Worm (Caenorhabditis elegans) whole organism, young adult: ENCODE results near the gene F43C1.5.

Experiments
- D2030.7 ChIP-seq: fragments of 200-800 bp; sonication (Bioruptor generic); IDR thresholded peaks from 2 replicates; pipeline ENCODE4 v1.3.6; 2022; ENCODE audit warnings: missing genetic modification reagents, missing genetic modification characterization, missing compliant biosample characterization
- F10E7.11 ChIP-seq: sonication (generic microtip); optimal IDR thresholded peaks from 2 replicates; lab custom pipeline; 2017; ENCODE audit warnings: mild to moderate bottlenecking, missing genetic modification characterization, moderate library complexity, missing compliant biosample characterization
- F33H1.4 ChIP-seq: fragments of 200-800 bp; sonication (Bioruptor generic); IDR thresholded peaks from 2 replicates; pipeline ENCODE4 v1.3.6; 2022; ENCODE audit warnings: missing genetic modification reagents, missing genetic modification characterization, missing compliant biosample characterization
- F39B2.1 ChIP-seq: fragments of 200-800 bp; sonication (Bioruptor generic); IDR thresholded peaks from 2 replicates; pipeline ENCODE4 v1.3.6; 2022; ENCODE audit warnings: missing genetic modification reagents, missing genetic modification characterization, missing compliant biosample characterization
- F49E8.2 ChIP-seq: sonication (generic microtip); optimal IDR thresholded peaks from 3 replicates; lab custom pipeline; 2017; ENCODE audit warnings: missing genetic modification characterization, mild to moderate bottlenecking, missing compliant biosample characterization, antibody characterized with exemption, moderate library complexity; ENCODE audit not compliant: insufficient read depth
- F57C9.4 ChIP-seq: sonication (generic microtip); optimal IDR thresholded peaks from 2 replicates; lab custom pipeline; 2017; ENCODE audit warnings: mild to moderate bottlenecking, missing genetic modification characterization, missing compliant biosample characterization
- K11D2.4 ChIP-seq: fragments of 200-800 bp; sonication (Bioruptor generic); IDR thresholded peaks from 2 replicates; pipeline ENCODE4 v1.3.6; 2022; ENCODE audit warnings: missing genetic modification reagents, missing genetic modification characterization, missing compliant biosample characterization
- K12H6.12 ChIP-seq: fragments of 200-800 bp; sonication (Bioruptor generic); optimal IDR thresholded peaks from 2 replicates; lab custom pipeline; 2018; ENCODE audit warnings: mild to moderate bottlenecking, missing genetic modification characterization, missing compliant biosample characterization
- T07F8.4 ChIP-seq: sonication (generic microtip); optimal IDR thresholded peaks from 2 replicates; lab custom pipeline; 2016; ENCODE audit warnings: mild to moderate bottlenecking, missing genetic modification characterization, moderate library complexity, missing compliant biosample characterization
- Y67H2A.10 ChIP-seq: fragments of 200-800 bp; sonication (Bioruptor generic); conservative IDR thresholded peaks from 2 replicates; pipeline ENCODE4 v1.3.6; 2022; ENCODE audit warnings: missing genetic modification reagents, missing genetic modification characterization, missing compliant biosample characterization
- Y79H2A.3 ChIP-seq: fragments of 200-800 bp; sonication (Bioruptor generic); conservative IDR thresholded peaks from 2 replicates; pipeline ENCODE4 v1.3.6; 2022; ENCODE audit warnings: missing genetic modification reagents, missing genetic modification characterization, missing compliant biosample characterization
- Y95B8A.8 ChIP-seq: fragments of 200-800 bp; sonication (Bioruptor generic); IDR thresholded peaks from 2 replicates; pipeline ENCODE4 v1.3.6; 2022; ENCODE audit warnings: missing genetic modification reagents, missing genetic modification characterization, missing compliant biosample characterization
- ama-1 ChIP-seq, 3 experiments: fragments of 150-350 bp in 1 of 3; sonication (generic microtip) in 2 of 3; optimal IDR thresholded peaks; 2 replicates each; lab custom pipeline; 2014 to 2018; ENCODE audit warnings: missing biosample characterization in 2 of 3, missing genetic modification characterization in 2 of 3, missing genetic modification reagents in 2 of 3
- atf-7 ChIP-seq: sonication (generic microtip); optimal IDR thresholded peaks from 2 replicates; lab custom pipeline; 2017; ENCODE audit warnings: mild to moderate bottlenecking, missing genetic modification characterization, missing compliant biosample characterization
- attf-3 ChIP-seq: fragments of 200-800 bp; sonication (Bioruptor generic); conservative IDR thresholded peaks from 2 replicates; pipeline ENCODE4 v1.3.6; 2022; ENCODE audit warnings: missing genetic modification reagents, missing genetic modification characterization, missing compliant biosample characterization
- attf-5 ChIP-seq: fragments of 200-800 bp; sonication (Bioruptor generic); optimal IDR thresholded peaks from 2 replicates; lab custom pipeline; 2018; ENCODE audit warnings: mild to moderate bottlenecking, missing genetic modification characterization, missing compliant biosample characterization
- bed-2 ChIP-seq: fragments of 200-800 bp; sonication (Bioruptor generic); IDR thresholded peaks from 2 replicates; pipeline ENCODE4 v1.3.6; 2022; ENCODE audit warnings: missing genetic modification reagents, missing genetic modification characterization, missing compliant biosample characterization
- ceh-27 ChIP-seq: fragments of 200-800 bp; sonication (Bioruptor generic); optimal IDR thresholded peaks from 2 replicates; lab custom pipeline; 2018; ENCODE audit warnings: mild to moderate bottlenecking, missing genetic modification characterization, moderate library complexity, missing compliant biosample characterization
- die-1 ChIP-seq: sonication (generic microtip); optimal IDR thresholded peaks from 2 replicates; lab custom pipeline; 2016; ENCODE audit warnings: missing genotype, mild to moderate bottlenecking, missing genetic modification characterization, missing compliant biosample characterization
- efl-1 ChIP-seq: fragments of 150-350 bp; optimal IDR thresholded peaks from 2 replicates; lab custom pipeline; 2014; ENCODE audit warnings: missing biosample characterization, missing genetic modification reagents, missing genetic modification characterization
- egl-44 ChIP-seq: fragments of 200-800 bp; sonication (Bioruptor generic); IDR thresholded peaks from 2 replicates; pipeline ENCODE4 v1.3.6; 2022; ENCODE audit warnings: missing genetic modification reagents, missing genetic modification characterization, missing compliant biosample characterization
- ekl-4 ChIP-seq: fragments of 200-800 bp; sonication (Bioruptor generic); IDR thresholded peaks from 2 replicates; pipeline ENCODE4 v1.3.6; 2022; ENCODE audit warnings: missing genetic modification reagents, missing genetic modification characterization, missing compliant biosample characterization
- fkh-3 ChIP-seq: sonication (generic microtip); optimal IDR thresholded peaks from 2 replicates; lab custom pipeline; 2016; ENCODE audit warnings: mild to moderate bottlenecking, missing genetic modification characterization, missing compliant biosample characterization
- him-1 ChIP-seq: sonication (generic microtip); optimal IDR thresholded peaks from 2 replicates; lab custom pipeline; 2016; ENCODE audit warnings: missing genotype, missing genetic modification reagents, missing genetic modification characterization, missing compliant biosample characterization
- hlh-26 ChIP-seq: fragments of 200-800 bp; sonication (Bioruptor generic); conservative IDR thresholded peaks from 2 replicates; pipeline ENCODE4 v1.3.6; 2022; ENCODE audit warnings: missing genetic modification reagents, missing genetic modification characterization, missing compliant biosample characterization
- lin-40 ChIP-seq: sonication (generic microtip); optimal IDR thresholded peaks from 2 replicates; lab custom pipeline; 2016; ENCODE audit warnings: missing genetic modification characterization, mild to moderate bottlenecking, missing compliant biosample characterization, missing genotype, missing genetic modification reagents
- mcd-1 ChIP-seq: fragments of 200-800 bp; sonication (Bioruptor generic); IDR thresholded peaks from 2 replicates; pipeline ENCODE4 v1.3.6; 2022; ENCODE audit warnings: missing genetic modification reagents, missing genetic modification characterization, missing compliant biosample characterization
- mes-4 ChIP-seq: sonication (generic microtip); optimal IDR thresholded peaks from 2 replicates; lab custom pipeline; 2016; ENCODE audit warnings: missing genotype, missing genetic modification characterization, missing compliant biosample characterization
- nhr-27 ChIP-seq: fragments of 200-800 bp; sonication (Bioruptor generic); optimal IDR thresholded peaks from 2 replicates; lab custom pipeline; 2018; ENCODE audit warnings: mild to moderate bottlenecking, missing genetic modification characterization, moderate library complexity, missing compliant biosample characterization
- pha-4 ChIP-seq: fragments of 150-350 bp; sonication (generic microtip); optimal IDR thresholded peaks from 2 replicates; lab custom pipeline; 2014; ENCODE audit warnings: missing biosample characterization, missing genetic modification reagents, missing genetic modification characterization
- sdz-38 ChIP-seq: sonication (generic microtip); optimal IDR thresholded peaks from 2 replicates; lab custom pipeline; 2016; ENCODE audit warnings: missing genotype, missing genetic modification characterization, missing compliant biosample characterization
- sptf-2 ChIP-seq: fragments of 200-800 bp; sonication (Bioruptor generic); optimal IDR thresholded peaks from 2 replicates; lab custom pipeline; 2018; ENCODE audit warnings: mild to moderate bottlenecking, missing genetic modification characterization, missing compliant biosample characterization
- tbp1 ChIP-seq: fragments of 200-800 bp; sonication (Bioruptor generic); optimal IDR thresholded peaks from 2 replicates; lab custom pipeline; 2018; ENCODE audit warnings: mild to moderate bottlenecking, missing genetic modification characterization, missing compliant biosample characterization
- unc-130 ChIP-seq: sonication (generic microtip); optimal IDR thresholded peaks from 2 replicates; lab custom pipeline; 2016; ENCODE audit warnings: missing genetic modification reagents, missing genetic modification characterization, missing compliant biosample characterization
- ztf-22 ChIP-seq: fragments of 200-800 bp; sonication (Bioruptor generic); optimal IDR thresholded peaks from 2 replicates; lab custom pipeline; 2018; ENCODE audit warnings: mild to moderate bottlenecking, missing genetic modification characterization, moderate library complexity, missing compliant biosample characterization
- ztf-28 ChIP-seq: fragments of 200-800 bp; sonication (Bioruptor generic); IDR thresholded peaks from 2 replicates; pipeline ENCODE4 v1.3.6; 2022; ENCODE audit warnings: missing genetic modification reagents, missing genetic modification characterization, missing compliant biosample characterization

Gene F43C1.5

ce11 chrIII:4247571-4247970 is 18.6 kb downstream of the F43C1.5 start, which contains the start of gene Y44F5A.1:
Y44F5A.1 (minus strand) TSS chrIII:4247671.
- no peak for TF ChIP-seq tbp1 (GFP tag; lab: Kevin White, UChicago)
- TF ChIP-seq him-1 (tag; lab: Kevin White, UChicago) = no peak
- TF ChIP-seq efl-1 (GFP tag; lab: Kevin White, UChicago) = no peak
- no peak for TF ChIP-seq sptf-2
- TF ChIP-seq attf-3 (GFP tag; lab: Robert Waterston, UW) = no peak
- TF ChIP-seq K12H6.12 (tag; lab: Kevin White, UChicago) = no peak

DNA sequence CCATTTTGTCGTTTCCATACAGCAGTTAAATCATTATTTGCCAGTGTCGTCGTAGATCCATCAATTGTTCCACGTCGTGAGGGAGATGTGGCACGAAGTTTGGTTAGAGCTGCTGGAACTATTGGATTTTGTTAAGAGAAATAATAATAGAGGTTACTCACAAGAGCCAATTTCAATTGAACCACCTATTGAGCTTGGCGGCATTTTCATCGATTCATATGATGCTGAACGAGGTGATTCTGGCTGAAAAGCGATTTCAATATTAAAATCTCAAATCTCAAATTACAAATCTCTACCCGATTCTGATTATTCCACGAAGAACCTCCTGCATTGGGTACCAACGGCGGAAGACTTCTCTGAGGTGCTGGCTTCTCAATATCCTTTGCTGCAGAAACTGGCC is 29.0 kb downstream of the F43C1.5 start:
- TF ChIP-seq ceh-27 (GFP tag; lab: Kevin White, UChicago) (no peak), unc-130 (GFP tag; lab: Kevin White, UChicago) (no peak), Y79H2A.3 (GFP tag; lab: Robert Waterston, UW) (no peak), ekl-4 (GFP tag; lab: Robert Waterston, UW) (no peak), mes-4 (tag; lab: Kevin White, UChicago) (no peak), K11D2.4 (GFP tag; lab: Robert Waterston, UW) (no peak), sdz-38 (tag; lab: Kevin White, UChicago) (no peak), F10E7.11 (tag; lab: Kevin White, UChicago) (no peak), bed-2 (GFP tag; lab: Robert Waterston, UW) (no peak), sptf-2 (no peak), F39B2.1 (no peak), D2030.7 (GFP tag; lab: Robert Waterston, UW) (no peak), ztf-28 (no peak), ztf-22 (GFP tag; lab: Kevin White, UChicago) (no peak), T07F8.4 (tag; lab: Kevin White, UChicago) (no peak), fkh-3 (tag; lab: Kevin White, UChicago) (no peak), Y95B8A.8 (GFP tag; lab: Robert Waterston, UW) (no peak)

- TF ChIP-seq pha-4 (no peak), F49E8.2 (no peak), nhr-27 (tag; lab: Kevin White, UChicago) (no peak), lin-40 (no peak), ama-1 (optimal IDR thresholded peaks at IDR 0.05; lab: Kevin White, UChicago) (no peak), ama-1 (GFP tag; optimal IDR thresholded peaks at IDR 0.05; lab: Kevin White, UChicago) (no peak), attf-5 (GFP tag; lab: Kevin White, UChicago) (no peak), ztf-22 (GFP tag; lab: Kevin White, UChicago) (no peak), mcd-1 (no peak), hlh-26 (no peak), atf-7 (no peak), F57C9.4 (tag; lab: Kevin White, UChicago) (no peak), die-1 (tag; lab: Kevin White, UChicago) (no peak), Y67H2A.10 (GFP tag; lab: Robert Waterston, UW) (no peak), F10E7.11 (tag; lab: Kevin White, UChicago) (no peak), F33H1.4 (GFP tag; lab: Robert Waterston, UW) (no peak), egl-44 (no peak), mes-4 (tag; lab: Kevin White, UChicago) (no peak)
- TF ChIP-seq, all 124 proteins: peak for 0
Observed at ce11 chrIII:4263048-4263447, 34.1 kb downstream of the F43C1.5 start, which contains the start of gene T08A11.1. T08A11.1 (minus strand) TSS chrIII:4263148.
